Worm (Caenorhabditis elegans) whole organism, L1 larva: Measurements from ENCODE around the gene fbxa-81.

Experiments
- aly-2 ChIP-seq: fragments of 150-350 bp; optimal IDR thresholded peaks from 2 replicates; lab custom pipeline; 2014; ENCODE audit warnings: missing biosample characterization, missing genetic modification characterization
- blmp-1 ChIP-seq: fragments of 150-350 bp; optimal IDR thresholded peaks from 2 replicates; lab custom pipeline; 2014; ENCODE audit warnings: missing biosample characterization, missing genetic modification characterization
- lin-35 ChIP-seq, 2 experiments: fragments of 150-350 bp; optimal IDR thresholded peaks; 2 replicates each; lab custom pipeline; 2014; ENCODE audit warnings: missing biosample characterization in 2 of 2, missing genetic modification characterization in 2 of 2, missing genetic modification reagents in 2 of 2
- mep-1 ChIP-seq: fragments of 150-350 bp; optimal IDR thresholded peaks from 2 replicates; lab custom pipeline; 2014; ENCODE audit warnings: missing biosample characterization, missing genetic modification characterization
- nhr-12 ChIP-seq: sonication (generic microtip); optimal IDR thresholded peaks from 2 replicates; lab custom pipeline; 2017; ENCODE audit warnings: missing biosample characterization, missing genetic modification characterization
- nhr-237 ChIP-seq: fragments of 150-350 bp; optimal IDR thresholded peaks from 2 replicates; lab custom pipeline; 2014; ENCODE audit warnings: missing biosample characterization, missing genetic modification characterization
- skn-1 ChIP-seq: fragments of 150-350 bp; optimal IDR thresholded peaks from 2 replicates; lab custom pipeline; 2014; ENCODE audit warnings: missing biosample characterization, missing genetic modification characterization
- unc-62 ChIP-seq: fragments of 150-350 bp; optimal IDR thresholded peaks from 2 replicates; lab custom pipeline; 2014; ENCODE audit warnings: missing biosample characterization, missing genetic modification reagents, missing genetic modification characterization

DNA sequence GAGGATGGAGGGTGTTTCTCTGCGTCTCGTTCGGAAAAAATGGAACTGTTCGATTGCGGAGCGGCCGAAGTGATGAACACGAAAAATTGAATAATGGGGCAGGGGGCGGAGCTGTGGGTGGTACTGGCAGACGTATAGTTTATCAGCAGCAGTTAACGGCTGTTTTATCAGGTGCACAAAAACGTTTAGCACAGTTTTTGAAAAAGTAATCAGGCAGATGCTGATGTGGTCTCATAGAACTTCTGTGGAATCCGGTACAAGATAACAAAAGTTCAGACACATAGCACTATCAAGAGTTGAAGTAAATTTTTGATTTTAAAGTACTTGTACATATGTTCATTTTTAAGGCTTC, 37.4 kb downstream of the fbxa-81 start:
- TF ChIP-seq blmp-1 (no peak), unc-62 (GFP tag; lab: Kevin White, UChicago) (no peak), skn-1 (tag; lab: Kevin White, UChicago) (no peak), mep-1 (tag; lab: Kevin White, UChicago) (no peak), nhr-237 (no peak), nhr-12 (tag; lab: Kevin White, UChicago) (no peak), aly-2 (no peak), lin-35 (GFP tag; optimal IDR thresholded peaks at IDR 0.05; lab: Kevin White, UChicago) (no peak)
